Worm (Caenorhabditis elegans) whole organism, L2 larva: Measurements from ENCODE around the gene dnj-5.

Experiments
- F13H6.1 ChIP-seq: sonication (generic microtip); optimal IDR thresholded peaks from 2 replicates; lab custom pipeline; 2016; ENCODE audit warnings: missing genetic modification characterization, missing compliant biosample characterization
- skn-1 ChIP-seq: sonication (generic microtip); optimal IDR thresholded peaks from 2 replicates; lab custom pipeline; 2017; ENCODE audit warnings: missing biosample characterization, missing genetic modification characterization

- no peak for TF ChIP-seq F13H6.1 (tag; lab: Kevin White, UChicago)
- no peak for TF ChIP-seq skn-1 (tag; lab: Kevin White, UChicago)
These were observed 19.8 kb upstream of the dnj-5 start for ce11 chrII:6877881-6878280.
